Worm (Caenorhabditis elegans) whole organism, mixed stage, embryonic: ENCODE data around the gene F42C5.4.

Experiments
- lin-13 ChIP-seq: fragments of 150-350 bp; optimal IDR thresholded peaks from 2 replicates; lab custom pipeline; 2014; ENCODE audit warnings: missing biosample characterization, missing genetic modification characterization
- lsy-2 ChIP-seq: fragments of 150-350 bp; optimal IDR thresholded peaks from 2 replicates; lab custom pipeline; 2014; ENCODE audit warnings: missing biosample characterization, missing genetic modification characterization
- mep-1 ChIP-seq: fragments of 150-350 bp; optimal IDR thresholded peaks from 2 replicates; lab custom pipeline; 2017; ENCODE audit warnings: missing biosample characterization, missing genetic modification reagents, missing genetic modification characterization, inconsistent platforms
- nhr-12 ChIP-seq: fragments of 150-350 bp; optimal IDR thresholded peaks from 2 replicates; lab custom pipeline; 2014; ENCODE audit warnings: missing biosample characterization, missing genetic modification characterization
- nhr-237 ChIP-seq: fragments of 150-350 bp; optimal IDR thresholded peaks from 2 replicates; lab custom pipeline; 2014; ENCODE audit warnings: missing biosample characterization, missing genetic modification characterization
- sem-2 ChIP-seq: fragments of 200-800 bp; sonication (Bioruptor generic); optimal IDR thresholded peaks from 2 replicates; lab custom pipeline; 2018; ENCODE audit warnings: mild to moderate bottlenecking, missing genetic modification characterization, missing compliant biosample characterization
- unc-39 ChIP-seq: fragments of 150-350 bp; optimal IDR thresholded peaks from 2 replicates; lab custom pipeline; 2014; ENCODE audit warnings: missing biosample characterization, missing genetic modification characterization
- unc-62 ChIP-seq: fragments of 150-350 bp; optimal IDR thresholded peaks from 2 replicates; lab custom pipeline; 2014; ENCODE audit warnings: missing biosample characterization, missing genetic modification reagents, missing genetic modification characterization
- ztf-11 ChIP-seq: fragments of 150-350 bp; optimal IDR thresholded peaks from 2 replicates; lab custom pipeline; 2014; ENCODE audit warnings: missing biosample characterization, missing genetic modification characterization

- TF ChIP-seq mep-1 (tag; lab: Kevin White, UChicago) (no peak), unc-39 (no peak), unc-62 (GFP tag; lab: Kevin White, UChicago) (no peak), lsy-2 (tag; lab: Kevin White, UChicago) (no peak), lin-13 (tag; lab: Kevin White, UChicago) (no peak), nhr-237 (tag; lab: Kevin White, UChicago) (no peak), sem-2 (GFP tag; lab: Kevin White, UChicago) (no peak), nhr-12 (tag; lab: Kevin White, UChicago) (no peak), ztf-11 (tag; lab: Kevin White, UChicago) (no peak)
These were observed 41.8 kb downstream of the F42C5.4 start, which contains the start of gene D2024.18 for ce11 chrIV:7250158-7250557.
